Fruit fly (Drosophila melanogaster): ENCODE measurements around the gene bocks.

Gene bocks

dm6 chr3R:9551013-9551658 is 39.7 kb downstream of the bocks start (continued):
- TF ChIP-seq Sry-δ (GFP tag; optimal IDR thresholded peaks at IDR 0.05) (peak; percentile 27), sna (GFP tag; IDR thresholded peaks at IDR 0.05; ENCODE audit: partially characterized antibody) (no peak), Trl (optimal IDR thresholded peaks at IDR 0.05) (peak; percentile 93 to 95), Trl (GFP tag; optimal IDR thresholded peaks at IDR 0.05) (peak; percentile 65), TFAM (GFP tag; optimal IDR thresholded peaks at IDR 0.05) (no peak), CG7556 (GFP tag; optimal IDR thresholded peaks at IDR 0.05) (peak; percentile 31), nau (GFP tag; optimal IDR thresholded peaks at IDR 0.05) (peak; percentile 71), Scr (GFP tag; IDR thresholded peaks at IDR 0.05; ENCODE audit: partially characterized antibody) (no peak), CG3995 (GFP tag; optimal IDR thresholded peaks at IDR 0.05) (peak; percentile 5), gcm2 (GFP tag; optimal IDR thresholded peaks at IDR 0.05) (no peak), fu2 (GFP tag; optimal IDR thresholded peaks at IDR 0.05) (peak; percentile 17), Hey (tag; optimal IDR thresholded peaks at IDR 0.05) (peak; percentile 29), vfl (GFP tag; optimal IDR thresholded peaks at IDR 0.05) (no peak), CG14667 (GFP tag; IDR thresholded peaks at IDR 0.05) (no peak), tx (GFP tag; optimal IDR thresholded peaks at IDR 0.05) (peak; percentile 6), CG16863 (GFP tag; optimal IDR thresholded peaks at IDR 0.05) (no peak), danr (GFP tag; IDR thresholded peaks at IDR 0.05) (no peak), CG3407 (GFP tag; optimal IDR thresholded peaks at IDR 0.05) (no peak), Nf-YC (tag; optimal IDR thresholded peaks at IDR 0.05) (peak; percentile 42), oc (tag; optimal IDR thresholded peaks at IDR 0.05) (no peak), inv (GFP tag; IDR thresholded peaks at IDR 0.05; ENCODE audit: partially characterized antibody) (no peak), Hr78 (GFP tag; optimal IDR thresholded peaks at IDR 0.05) (peak in 1 of 2 experiments; percentile 99), CG9609 (GFP tag; optimal IDR thresholded peaks at IDR 0.05) (no peak), CG12104 (GFP tag; optimal IDR thresholded peaks at IDR 0.05) (no peak), Dfd (GFP tag; optimal IDR thresholded peaks at IDR 0.05) (no peak), Kr (GFP tag; optimal IDR thresholded peaks at IDR 0.05) (no peak), HLHmδ (GFP tag; optimal IDR thresholded peaks at IDR 0.05) (peak; percentile 95), Vsx1 (GFP tag; optimal IDR thresholded peaks at IDR 0.05) (peak; percentile 24), abd-A (tag; optimal IDR thresholded peaks at IDR 0.05) (no peak), z (GFP tag; IDR thresholded peaks at IDR 0.05) (no peak), CG12299 (tag; optimal IDR thresholded peaks at IDR 0.05) (no peak), NK7.1 (GFP tag; optimal IDR thresholded peaks at IDR 0.05) (no peak), ssp (GFP tag; IDR thresholded peaks at IDR 0.05) (no peak), CrebB (tag; optimal IDR thresholded peaks at IDR 0.05) (peak; percentile 68), tup (GFP tag; optimal IDR thresholded peaks at IDR 0.05) (no peak), Adf1 (GFP tag; IDR thresholded peaks at IDR 0.05) (no peak), YL-1 (GFP tag; optimal IDR thresholded peaks at IDR 0.05) (peak; percentile 60), Ravus (GFP tag; IDR thresholded peaks at IDR 0.05) (no peak), CG10267 (tag; optimal IDR thresholded peaks at IDR 0.05) (no peak), CTCF (GFP tag; optimal IDR thresholded peaks at IDR 0.05) (peak; percentile 13), sim (GFP tag; IDR thresholded peaks at IDR 0.05) (no peak), Jarid2 (GFP tag; optimal IDR thresholded peaks at IDR 0.05) (peak; percentile 52), schlank (tag; optimal IDR thresholded peaks at IDR 0.05) (peak; percentile 44), Xbp1 (GFP tag; optimal IDR thresholded peaks at IDR 0.05) (no peak), CG4617 (GFP tag; optimal IDR thresholded peaks at IDR 0.05; ENCODE audit: borderline replicate concordance) (peak; percentile 3), fd3F (GFP tag; optimal IDR thresholded peaks at IDR 0.05) (no peak), dimm (GFP tag; IDR thresholded peaks at IDR 0.05) (no peak), gcm (GFP tag; optimal IDR thresholded peaks at IDR 0.05) (peak; percentile 68), ken (GFP tag; IDR thresholded peaks at IDR 0.05) (no peak), sima (GFP tag; optimal IDR thresholded peaks at IDR 0.05) (no peak), hb (GFP tag; IDR thresholded peaks at IDR 0.05; ENCODE audit: partially characterized antibody) (no peak)

Measured in whole organism, embryonic.